Fruit fly (Drosophila melanogaster) whole organism, adult: ENCODE data around the gene Lztr1.

Experiments used
- CG11617 ChIP-seq: fragments of 200-800 bp; sonication (Bioruptor generic); optimal IDR thresholded peaks from 2 replicates; lab custom pipeline; 2017; ENCODE audit warnings: mild to moderate bottlenecking, missing biosample characterization, missing genetic modification reagents, missing genetic modification characterization
- CG14711 ChIP-seq: fragments of 200-800 bp; sonication (Bioruptor generic); optimal IDR thresholded peaks from 2 replicates; lab custom pipeline; 2018; ENCODE audit warnings: missing biosample characterization, mild to moderate bottlenecking, missing genetic modification characterization, moderate library complexity
- CG1620 ChIP-seq: fragments of 200-800 bp; sonication (Bioruptor generic); optimal IDR thresholded peaks from 2 replicates; lab custom pipeline; 2016; ENCODE audit warnings: missing biosample characterization, missing genetic modification characterization
- CG33017 ChIP-seq: fragments of 200-800 bp; sonication (Bioruptor generic); optimal IDR thresholded peaks from 2 replicates; lab custom pipeline; 2018; ENCODE audit warnings: missing biosample characterization, mild to moderate bottlenecking, missing genetic modification characterization, moderate library complexity
- Clk ChIP-seq: fragments of 200-800 bp; sonication (Bioruptor generic); optimal IDR thresholded peaks from 2 replicates; lab custom pipeline; 2017; ENCODE audit warnings: missing biosample characterization, missing genetic modification characterization
- Crg-1 ChIP-seq: fragments of 200-800 bp; sonication (Bioruptor generic); optimal IDR thresholded peaks from 2 replicates; lab custom pipeline; 2016; ENCODE audit warnings: missing biosample characterization, missing genetic modification characterization
- Mnt ChIP-seq: fragments of 200-800 bp; sonication (Bioruptor generic); optimal IDR thresholded peaks from 2 replicates; lab custom pipeline; 2016; ENCODE audit warnings: missing biosample characterization, mild to moderate bottlenecking, missing genetic modification characterization
- bab1 ChIP-seq: fragments of 200-800 bp; sonication (Bioruptor generic); optimal IDR thresholded peaks from 3 replicates; lab custom pipeline; 2019; ENCODE audit warnings: missing biosample characterization, mild to moderate bottlenecking, missing genetic modification characterization, moderate library complexity
- pad ChIP-seq: fragments of 200-800 bp; sonication (Bioruptor generic); optimal IDR thresholded peaks from 3 replicates; lab custom pipeline; 2017; ENCODE audit warnings: missing biosample characterization, missing genetic modification characterization, mild to moderate bottlenecking, moderate library complexity, missing genetic modification reagents

- TF ChIP-seq pad (GFP tag; lab: Kevin White, UChicago) = no peak
- no peak for TF ChIP-seq bab1 (GFP tag; lab: Kevin White, UChicago)
- no peak for TF ChIP-seq CG11617 (GFP tag; lab: Kevin White, UChicago)
- TF ChIP-seq Clk (GFP tag; lab: Kevin White, UChicago) = no peak
- TF ChIP-seq CG33017 (tag; lab: Kevin White, UChicago) = no peak
- TF ChIP-seq CG14711 (tag; lab: Kevin White, UChicago) = no peak
- no peak for TF ChIP-seq Crg-1
- TF ChIP-seq Mnt (GFP tag; lab: Kevin White, UChicago) = no peak
- TF ChIP-seq CG1620 (GFP tag; lab: Kevin White, UChicago) = no peak
Observed at dm6 chrX:930048-930800, 2.8 kb upstream of the Lztr1 start, which contains the start of gene CG3708.
